Comparison of ENCODE assay signal across 4 worm cellular contexts in the genomic region with DNA sequence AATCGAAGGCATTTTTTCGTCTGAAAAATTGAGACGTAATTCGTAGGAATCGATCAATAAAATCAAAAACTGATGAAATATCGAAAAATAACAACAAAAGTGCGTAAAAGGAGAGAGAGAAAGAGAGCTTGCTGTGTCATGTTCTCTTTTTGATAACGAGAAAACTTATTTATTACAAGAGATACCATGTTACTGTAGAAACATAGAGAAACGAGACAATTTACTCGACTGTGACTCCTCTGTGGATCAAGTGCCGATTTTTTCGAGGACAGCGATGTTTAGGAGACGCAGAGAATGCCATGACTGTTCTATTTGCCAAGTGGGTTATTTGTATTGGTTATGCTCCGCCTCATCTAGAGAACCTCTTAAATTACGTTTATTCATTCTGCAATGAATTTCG.
TF ChIP-seq lines count a peak whose summit lies in the region.

A gene (minus strand): TSS at position 23 of the 400 bp plus-strand sequence.

TF ChIP-seq in whole organism, L1 larva, 84 proteins besides CTCF, POLR2A, EP300 and RAD21 (continued from another document and continues in another):
- TF ChIP-seq efl-1 (optimal IDR thresholded peaks at IDR 0.05; lab: Kevin White, UChicago) (peak in 1 of 2 experiments; percentile 9), efl-1 (GFP tag; optimal IDR thresholded peaks at IDR 0.05 in 1 of 2; lab: Kevin White, UChicago) (peak in 1 of 2 experiments; percentile 89), rnt-1 (tag; optimal IDR thresholded peaks at IDR 0.05; lab: Kevin White, UChicago) (no peak), snu-23 (GFP tag; optimal IDR thresholded peaks at IDR 0.05; lab: Kevin White, UChicago) (peak; percentile 52), elt-3 (tag; optimal IDR thresholded peaks at IDR 0.05; lab: Kevin White, UChicago) (no peak), nhr-19 (GFP tag; conservative IDR thresholded peaks at IDR 0.05; lab: Robert Waterston, UW) (no peak), tbx-2 (tag; optimal IDR thresholded peaks at IDR 0.05; lab: Kevin White, UChicago) (no peak), C16A3.4 (tag; optimal IDR thresholded peaks at IDR 0.05; lab: Kevin White, UChicago) (no peak), unc-30 (tag; optimal IDR thresholded peaks at IDR 0.05; lab: Kevin White, UChicago) (no peak), fkh-8 (tag; optimal IDR thresholded peaks at IDR 0.05; lab: Kevin White, UChicago) (no peak), pqm-1 (tag; optimal IDR thresholded peaks at IDR 0.05; lab: Kevin White, UChicago) (no peak), pax-3 (tag; optimal IDR thresholded peaks at IDR 0.05; lab: Kevin White, UChicago) (no peak), aha-1 (tag; optimal IDR thresholded peaks at IDR 0.05; lab: Kevin White, UChicago) (no peak), elt-2 (tag; optimal IDR thresholded peaks at IDR 0.05; lab: Kevin White, UChicago) (peak; percentile 49), nhr-12 (tag; optimal IDR thresholded peaks at IDR 0.05; lab: Kevin White, UChicago) (no peak), nhr-77 (tag; optimal IDR thresholded peaks at IDR 0.05; lab: Kevin White, UChicago) (peak; percentile 46), unc-98 (GFP tag; IDR thresholded peaks at IDR 0.05; lab: Robert Waterston, UW) (no peak), unc-86 (tag; optimal IDR thresholded peaks at IDR 0.05; lab: Kevin White, UChicago) (no peak), hlh-4 (tag; optimal IDR thresholded peaks at IDR 0.05; lab: Kevin White, UChicago) (no peak), grh-1 (GFP tag; IDR thresholded peaks at IDR 0.05; lab: Robert Waterston, UW) (no peak), ces-1 (GFP tag; optimal IDR thresholded peaks at IDR 0.05; lab: Kevin White, UChicago) (no peak), C04F5.9 (tag; optimal IDR thresholded peaks at IDR 0.05; lab: Kevin White, UChicago) (no peak), lin-14 (GFP tag; optimal IDR thresholded peaks at IDR 0.05; lab: Kevin White, UChicago) (peak; percentile 70), snpc-4 (tag; optimal IDR thresholded peaks at IDR 0.05; lab: Kevin White, UChicago) (no peak), nhr-237 (tag; optimal IDR thresholded peaks at IDR 0.05; lab: Kevin White, UChicago) (no peak), mef-2 (tag; optimal IDR thresholded peaks at IDR 0.05; lab: Kevin White, UChicago) (no peak), nhr-28 (tag; optimal IDR thresholded peaks at IDR 0.05; lab: Kevin White, UChicago) (no peak), sptf-1 (tag; optimal IDR thresholded peaks at IDR 0.05; lab: Kevin White, UChicago) (no peak), isw-1 (GFP tag; IDR thresholded peaks at IDR 0.05; lab: Robert Waterston, UW) (no peak), zip-4 (GFP tag; optimal IDR thresholded peaks at IDR 0.05; lab: Kevin White, UChicago) (no peak), mdl-1 (tag; optimal IDR thresholded peaks at IDR 0.05; lab: Kevin White, UChicago) (peak in 1 of 2 experiments; percentile 13), lin-15B (tag; optimal IDR thresholded peaks at IDR 0.05; lab: Kevin White, UChicago) (no peak), egl-27 (tag; optimal IDR thresholded peaks at IDR 0.05; lab: Kevin White, UChicago) (no peak)

TF ChIP-seq in whole organism, L2 larva, 48 proteins besides CTCF, POLR2A, EP300 and RAD21 (continued from another document):
- TF ChIP-seq F13H6.1 (tag; optimal IDR thresholded peaks at IDR 0.05; lab: Kevin White, UChicago): peak; percentile 34
- TF ChIP-seq lin-13 (GFP tag; optimal IDR thresholded peaks at IDR 0.05; lab: Kevin White, UChicago): peak; percentile 14
- TF ChIP-seq nhr-129 (tag; optimal IDR thresholded peaks at IDR 0.05; lab: Kevin White, UChicago): peak; percentile 65
- no peak for TF ChIP-seq alr-1 (tag; optimal IDR thresholded peaks at IDR 0.05; lab: Kevin White, UChicago)
- peak; percentile 61 for TF ChIP-seq crh-2 (tag; optimal IDR thresholded peaks at IDR 0.05; lab: Kevin White, UChicago)
- peak; percentile 51 for TF ChIP-seq nhr-21 (tag; optimal IDR thresholded peaks at IDR 0.05; lab: Kevin White, UChicago)
- TF ChIP-seq ztf-4 (tag; optimal IDR thresholded peaks at IDR 0.05; lab: Kevin White, UChicago): peak; percentile 39
- TF ChIP-seq nhr-25 (tag; optimal IDR thresholded peaks at IDR 0.05; lab: Kevin White, UChicago): peak; percentile 25
- TF ChIP-seq Y55F3AM.14 (GFP tag; optimal IDR thresholded peaks at IDR 0.05; lab: Kevin White, UChicago): no peak
- TF ChIP-seq unc-39 (tag; optimal IDR thresholded peaks at IDR 0.05; lab: Kevin White, UChicago): no peak

TF ChIP-seq in whole organism, L4 larva, 104 proteins besides CTCF, POLR2A, EP300 and RAD21 (continued from another document and continues in another):
- TF ChIP-seq nhr-48 (tag; optimal IDR thresholded peaks at IDR 0.05; lab: Kevin White, UChicago): no peak
- peak in 1 of 2 experiments; percentile 39 for TF ChIP-seq mdl-1 (tag; optimal IDR thresholded peaks at IDR 0.05; lab: Kevin White, UChicago)
- no peak for TF ChIP-seq aha-1 (tag; lab: Kevin White, UChicago)
- TF ChIP-seq nhr-77 (tag; optimal IDR thresholded peaks at IDR 0.05; lab: Kevin White, UChicago): peak; percentile 16
- no peak for TF ChIP-seq Y48G9A.11 (GFP tag; IDR thresholded peaks at IDR 0.05; lab: Robert Waterston, UW)
- no peak for TF ChIP-seq lir-3 (tag; optimal IDR thresholded peaks at IDR 0.05; lab: Kevin White, UChicago)
- TF ChIP-seq madf-9 (GFP tag; conservative IDR thresholded peaks at IDR 0.05; lab: Robert Waterston, UW): no peak
- no peak for TF ChIP-seq tra-1 (GFP tag; IDR thresholded peaks at IDR 0.05; lab: Robert Waterston, UW)
- TF ChIP-seq zip-11 (GFP tag; IDR thresholded peaks at IDR 0.05; lab: Robert Waterston, UW): no peak
- no peak for TF ChIP-seq arid-1 (GFP tag; conservative IDR thresholded peaks at IDR 0.05; lab: Robert Waterston, UW)
- TF ChIP-seq duxl-1 (tag; optimal IDR thresholded peaks at IDR 0.05; lab: Kevin White, UChicago; ENCODE audit: poor library complexity): no peak
- TF ChIP-seq zip-2 (tag; optimal IDR thresholded peaks at IDR 0.05; lab: Kevin White, UChicago): no peak
- TF ChIP-seq lin-1 (GFP tag; IDR thresholded peaks at IDR 0.05; lab: Robert Waterston, UW): no peak
- no peak for TF ChIP-seq dmd-9 (GFP tag; IDR thresholded peaks at IDR 0.05; lab: Robert Waterston, UW)
- peak; percentile 49 for TF ChIP-seq nhr-102 (tag; optimal IDR thresholded peaks at IDR 0.05; lab: Kevin White, UChicago)
- TF ChIP-seq ceh-32 (tag; optimal IDR thresholded peaks at IDR 0.05; lab: Kevin White, UChicago; ENCODE audit: poor library complexity): no peak
- no peak for TF ChIP-seq lim-7 (GFP tag; IDR thresholded peaks at IDR 0.05; lab: Robert Waterston, UW)
- 0 out of 2 replicates have a peak, but pooled peaks have one; percentile 25 for TF ChIP-seq php-3 (GFP tag; IDR thresholded peaks at IDR 0.05; lab: Robert Waterston, UW)
- no peak for TF ChIP-seq spr-1 (tag; optimal IDR thresholded peaks at IDR 0.05; lab: Kevin White, UChicago)
- no peak for TF ChIP-seq set-16 (GFP tag; IDR thresholded peaks at IDR 0.05; lab: Robert Waterston, UW)
- TF ChIP-seq daf-16 (GFP tag; optimal IDR thresholded peaks at IDR 0.05; lab: Kevin White, UChicago): no peak
- TF ChIP-seq daf-16 (tag; optimal IDR thresholded peaks at IDR 0.05; lab: Kevin White, UChicago): peak; percentile 89
- no peak for TF ChIP-seq ceh-20 (GFP tag; IDR thresholded peaks at IDR 0.05; lab: Robert Waterston, UW)
- no peak for TF ChIP-seq jun-1 (tag; optimal IDR thresholded peaks at IDR 0.05; lab: Kevin White, UChicago)
- TF ChIP-seq daf-12 (tag; optimal IDR thresholded peaks at IDR 0.05; lab: Kevin White, UChicago): no peak
- TF ChIP-seq mxl-2 (GFP tag; conservative IDR thresholded peaks at IDR 0.05; lab: Robert Waterston, UW): no peak
- peak; percentile 61 for TF ChIP-seq T20F7.1 (GFP tag; optimal IDR thresholded peaks at IDR 0.05; lab: Kevin White, UChicago)
- peak; percentile 45; the same call in 1 of the 2 replicates for TF ChIP-seq dmd-6 (GFP tag; IDR thresholded peaks at IDR 0.05; lab: Robert Waterston, UW)
- TF ChIP-seq nhr-11 (tag; optimal IDR thresholded peaks at IDR 0.05; lab: Kevin White, UChicago): no peak
- peak; percentile 15 for TF ChIP-seq mxl-3 (GFP tag; optimal IDR thresholded peaks at IDR 0.05; lab: Kevin White, UChicago)
- peak; percentile 55 for TF ChIP-seq ama-1 (optimal IDR thresholded peaks at IDR 0.05; lab: Kevin White, UChicago)
- TF ChIP-seq nhr-111 (GFP tag; optimal IDR thresholded peaks at IDR 0.05; lab: Kevin White, UChicago): no peak
- TF ChIP-seq snpc-1.2 (GFP tag; IDR thresholded peaks at IDR 0.05; lab: Robert Waterston, UW): no peak
- no peak for TF ChIP-seq Y5F2A.4 (GFP tag; optimal IDR thresholded peaks at IDR 0.05; lab: Kevin White, UChicago)
- TF ChIP-seq ceh-44 (GFP tag; IDR thresholded peaks at IDR 0.05; lab: Robert Waterston, UW): no peak
- TF ChIP-seq lin-13 (GFP tag; optimal IDR thresholded peaks at IDR 0.05; lab: Kevin White, UChicago): no peak
- peak; percentile 65 for TF ChIP-seq hlh-11 (tag; optimal IDR thresholded peaks at IDR 0.05; lab: Kevin White, UChicago)
- no peak for TF ChIP-seq lin-39 (tag; optimal IDR thresholded peaks at IDR 0.05; lab: Kevin White, UChicago)
- no peak for TF ChIP-seq F26F4.8 (GFP tag; conservative IDR thresholded peaks at IDR 0.05; lab: Robert Waterston, UW)
- peak; percentile 52 for TF ChIP-seq nhr-28 (tag; optimal IDR thresholded peaks at IDR 0.05; lab: Kevin White, UChicago)
- peak; percentile 43 for TF ChIP-seq lin-38 (GFP tag; IDR thresholded peaks at IDR 0.05; lab: Robert Waterston, UW)
- TF ChIP-seq hmg-1.1 (GFP tag; IDR thresholded peaks at IDR 0.05; lab: Robert Waterston, UW): peak; percentile 31; the same call in 1 of the 2 replicates
- no peak for TF ChIP-seq ZK337.2 (GFP tag; IDR thresholded peaks at IDR 0.05; lab: Robert Waterston, UW)
- peak in 1 of 2 experiments; percentile 65 for TF ChIP-seq lsy-2 (tag; optimal IDR thresholded peaks at IDR 0.05; lab: Kevin White, UChicago)
- TF ChIP-seq dve-1 (tag; optimal IDR thresholded peaks at IDR 0.05; lab: Kevin White, UChicago; ENCODE audit: insufficient read depth): peak; percentile 82
- no peak for TF ChIP-seq ceh-82 (tag; optimal IDR thresholded peaks at IDR 0.05; lab: Kevin White, UChicago)
- peak; percentile 63 for TF ChIP-seq pqm-1 (tag; optimal IDR thresholded peaks at IDR 0.05; lab: Kevin White, UChicago)

TF ChIP-seq in whole organism, young adult, 124 proteins besides CTCF, POLR2A, EP300 and RAD21 (continued from another document):
- TF ChIP-seq F23B12.7 (tag; optimal IDR thresholded peaks at IDR 0.05; lab: Kevin White, UChicago; ENCODE audit: insufficient read depth): no peak
- TF ChIP-seq T07F8.4 (tag; optimal IDR thresholded peaks at IDR 0.05; lab: Kevin White, UChicago): no peak
- no peak for TF ChIP-seq dpff-1 (tag; optimal IDR thresholded peaks at IDR 0.05; lab: Kevin White, UChicago)
- TF ChIP-seq ama-1 (optimal IDR thresholded peaks at IDR 0.05; lab: Kevin White, UChicago): no peak
- no peak for TF ChIP-seq ama-1 (GFP tag; optimal IDR thresholded peaks at IDR 0.05; lab: Kevin White, UChicago)
- TF ChIP-seq F39B2.1 (GFP tag; IDR thresholded peaks at IDR 0.05; lab: Robert Waterston, UW): no peak
- TF ChIP-seq lin-35 (GFP tag; optimal IDR thresholded peaks at IDR 0.05; lab: Kevin White, UChicago): no peak
- no peak for TF ChIP-seq mcd-1 (GFP tag; IDR thresholded peaks at IDR 0.05; lab: Robert Waterston, UW)
- TF ChIP-seq lsy-27 (tag; optimal IDR thresholded peaks at IDR 0.05; lab: Kevin White, UChicago; ENCODE audit: borderline replicate concordance, insufficient read depth): no peak
- TF ChIP-seq hmg-20 (GFP tag; IDR thresholded peaks at IDR 0.05; lab: Robert Waterston, UW): no peak
- TF ChIP-seq B0336.3 (GFP tag; IDR thresholded peaks at IDR 0.05; lab: Robert Waterston, UW): peak; percentile 61; the same call in 1 of the 2 replicates
- no peak for TF ChIP-seq zfh-2 (GFP tag; conservative IDR thresholded peaks at IDR 0.05; lab: Robert Waterston, UW)
- 0 out of 2 replicates have a peak, but pooled peaks have one; percentile 15 for TF ChIP-seq lin-26 (GFP tag; IDR thresholded peaks at IDR 0.05; lab: Robert Waterston, UW)
- no peak for TF ChIP-seq bed-2 (GFP tag; IDR thresholded peaks at IDR 0.05; lab: Robert Waterston, UW)
- TF ChIP-seq rec-8 (tag; optimal IDR thresholded peaks at IDR 0.05; lab: Kevin White, UChicago): no peak
- 0 out of 2 replicates have a peak, but pooled peaks have one; percentile 26 for TF ChIP-seq dox-1 (GFP tag; IDR thresholded peaks at IDR 0.05; lab: Robert Waterston, UW)
- no peak for TF ChIP-seq madf-8 (GFP tag; conservative IDR thresholded peaks at IDR 0.05; lab: Robert Waterston, UW)
- TF ChIP-seq let-526 (GFP tag; IDR thresholded peaks at IDR 0.05; lab: Robert Waterston, UW): no peak
- TF ChIP-seq cebp-2 (GFP tag; IDR thresholded peaks at IDR 0.05; lab: Robert Waterston, UW): no peak
- TF ChIP-seq tbp1 (GFP tag; optimal IDR thresholded peaks at IDR 0.05; lab: Kevin White, UChicago): peak; percentile 0
- TF ChIP-seq lin-40 (tag; optimal IDR thresholded peaks at IDR 0.05; lab: Kevin White, UChicago): peak; percentile 30
- TF ChIP-seq nhr-27 (tag; optimal IDR thresholded peaks at IDR 0.05; lab: Kevin White, UChicago): no peak
- TF ChIP-seq hmg-1.2 (GFP tag; IDR thresholded peaks at IDR 0.05; lab: Robert Waterston, UW): peak; percentile 47; the same call in 1 of the 2 replicates
- peak; percentile 42 for TF ChIP-seq madf-10 (tag; optimal IDR thresholded peaks at IDR 0.05; lab: Kevin White, UChicago)
- TF ChIP-seq ceh-27 (GFP tag; optimal IDR thresholded peaks at IDR 0.05; lab: Kevin White, UChicago): peak; percentile 3
- TF ChIP-seq ztf-26 (tag; optimal IDR thresholded peaks at IDR 0.05; lab: Kevin White, UChicago): no peak
- no peak for TF ChIP-seq rpc-1 (optimal IDR thresholded peaks at IDR 0.05; lab: Kevin White, UChicago)
- no peak for TF ChIP-seq rpc-1 (tag; optimal IDR thresholded peaks at IDR 0.05; lab: Kevin White, UChicago)
- TF ChIP-seq F52B5.7 (tag; optimal IDR thresholded peaks at IDR 0.05; lab: Kevin White, UChicago): no peak
- no peak for TF ChIP-seq T26A5.8 (tag; optimal IDR thresholded peaks at IDR 0.05; lab: Kevin White, UChicago)
- no peak for TF ChIP-seq him-1 (tag; optimal IDR thresholded peaks at IDR 0.05; lab: Kevin White, UChicago)
- peak; percentile 0 for TF ChIP-seq lin-54 (GFP tag; optimal IDR thresholded peaks at IDR 0.05; lab: Kevin White, UChicago)
- no peak for TF ChIP-seq hlh-26 (GFP tag; conservative IDR thresholded peaks at IDR 0.05; lab: Robert Waterston, UW)
- TF ChIP-seq F10E7.11 (tag; optimal IDR thresholded peaks at IDR 0.05; lab: Kevin White, UChicago): no peak
- no peak for TF ChIP-seq mxl-1 (tag; optimal IDR thresholded peaks at IDR 0.05; lab: Kevin White, UChicago)
- TF ChIP-seq unc-130 (GFP tag; optimal IDR thresholded peaks at IDR 0.05; lab: Kevin White, UChicago): no peak
- no peak for TF ChIP-seq snpc-1.1 (tag; optimal IDR thresholded peaks at IDR 0.05; lab: Kevin White, UChicago; ENCODE audit: insufficient read depth)
- TF ChIP-seq B0261.1 (tag; optimal IDR thresholded peaks at IDR 0.05; lab: Kevin White, UChicago): no peak
- no peak for TF ChIP-seq ekl-4 (GFP tag; IDR thresholded peaks at IDR 0.05; lab: Robert Waterston, UW)
- TF ChIP-seq repo-1 (tag; optimal IDR thresholded peaks at IDR 0.05; lab: Kevin White, UChicago): peak; percentile 51
- no peak for TF ChIP-seq ztf-25 (GFP tag; IDR thresholded peaks at IDR 0.05; lab: Robert Waterston, UW)
- no peak for TF ChIP-seq ztf-3 (GFP tag; optimal IDR thresholded peaks at IDR 0.05; lab: Kevin White, UChicago)
- no peak for TF ChIP-seq unc-62 (GFP tag; optimal IDR thresholded peaks at IDR 0.05; lab: Kevin White, UChicago)
